Fruit fly (Drosophila melanogaster) whole organism, wandering third instar larva: Measurements from ENCODE around the gene CG14118.

ENCODE experiments used
- GATAd ChIP-seq: sonication (Bioruptor generic); optimal IDR thresholded peaks from 2 replicates; lab custom pipeline; 2016; ENCODE audit warnings: missing biosample characterization, missing genetic modification characterization
- HLH106 ChIP-seq: fragments of 200-800 bp; optimal IDR thresholded peaks from 3 replicates; lab custom pipeline; 2019; ENCODE audit warnings: missing biosample characterization, mild to moderate bottlenecking, missing genetic modification characterization, moderate library complexity
- Jra ChIP-seq: sonication (Bioruptor generic); optimal IDR thresholded peaks from 2 replicates; lab custom pipeline; 2016; ENCODE audit warnings: missing biosample characterization, missing genetic modification characterization
- Mio ChIP-seq: sonication (Bioruptor generic); optimal IDR thresholded peaks from 2 replicates; lab custom pipeline; 2016; ENCODE audit warnings: missing biosample characterization, missing genetic modification characterization
- Rel ChIP-seq, 2 experiments: fragments of 200-800 bp; sonication (Bioruptor generic) in 1 of 2; optimal IDR thresholded peaks; 2 replicates in 1 of 2; 3 replicates in 1 of 2; lab custom pipeline; 2016 to 2019; ENCODE audit warnings: mild to moderate bottlenecking in 2 of 2, missing biosample characterization in 2 of 2, missing genetic modification characterization in 2 of 2, moderate library complexity in 1 of 2
- br ChIP-seq: fragments of 200-800 bp; sonication (Bioruptor generic); optimal IDR thresholded peaks from 2 replicates; lab custom pipeline; 2016; ENCODE audit warnings: missing biosample characterization, missing genetic modification characterization
- fru ChIP-seq: fragments of 200-800 bp; sonication (Bioruptor generic); optimal IDR thresholded peaks from 3 replicates; lab custom pipeline; 2016; ENCODE audit warnings: missing biosample characterization, mild to moderate bottlenecking, missing genetic modification characterization
- jim ChIP-seq: fragments of 175-275, 200-325 bp; sonication (Bioruptor generic); optimal IDR thresholded peaks from 2 replicates; lab custom pipeline; 2016; ENCODE audit warnings: missing biosample characterization, mild to moderate bottlenecking, missing genetic modification characterization
- pan ChIP-seq: fragments of >200 bp; optimal IDR thresholded peaks from 2 replicates; lab custom pipeline; 2017
- psq ChIP-seq: fragments of 200-800 bp; sonication (Bioruptor generic); optimal IDR thresholded peaks from 3 replicates; lab custom pipeline; 2017; ENCODE audit warnings: missing biosample characterization, mild to moderate bottlenecking, missing genetic modification characterization, moderate library complexity
- rgr ChIP-seq: fragments of 200-800 bp; sonication (Bioruptor generic); optimal IDR thresholded peaks from 3 replicates; lab custom pipeline; 2016; ENCODE audit warnings: missing biosample characterization, mild to moderate bottlenecking, missing genetic modification characterization
- tai ChIP-seq: sonication (Bioruptor generic); optimal IDR thresholded peaks from 2 replicates; lab custom pipeline; 2016; ENCODE audit warnings: missing biosample characterization, missing genetic modification characterization
- usp ChIP-seq: fragments of >200 bp; optimal IDR thresholded peaks from 2 replicates; lab custom pipeline; 2017; ENCODE audit warnings: missing biosample characterization, missing genetic modification characterization

DNA sequence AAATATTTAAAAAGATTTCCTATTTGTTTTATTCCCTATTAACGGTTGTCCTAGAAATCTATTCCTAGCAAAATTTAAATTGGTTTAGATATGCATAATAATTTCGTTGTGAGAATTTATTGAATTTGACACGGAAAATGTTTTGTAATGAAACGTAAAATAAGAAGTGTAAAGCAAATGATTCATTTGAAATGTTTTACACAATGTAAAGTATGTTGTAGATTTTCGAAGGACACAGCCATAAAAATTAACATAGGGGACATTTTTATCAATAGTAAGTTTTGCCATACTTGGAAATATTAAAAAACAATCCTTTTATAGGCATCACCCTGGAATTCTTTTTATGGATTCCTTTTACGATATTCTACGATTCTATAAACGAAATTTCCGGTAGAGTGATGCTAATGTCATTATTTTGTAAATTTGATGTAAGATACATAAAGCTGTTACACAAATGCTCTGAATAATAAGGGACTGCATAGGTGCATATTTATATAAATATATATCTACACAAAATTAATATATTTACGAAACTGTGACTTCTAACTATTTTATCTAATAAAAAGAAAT, 34.8 kb upstream of the CG14118 start:
- TF ChIP-seq Jra (GFP tag; lab: Kevin White, UChicago) (no peak), br (GFP tag; lab: Kevin White, UChicago) (no peak), tai (GFP tag; lab: Kevin White, UChicago) (no peak), pan (lab: Kevin White, UChicago) (no peak), HLH106 (tag; lab: Kevin White, UChicago) (no peak), jim (GFP tag; lab: Kevin White, UChicago) (no peak), psq (GFP tag; lab: Kevin White, UChicago) (no peak), Mio (GFP tag; lab: Kevin White, UChicago) (no peak), usp (GFP tag; lab: Kevin White, UChicago) (no peak), rgr (GFP tag; lab: Kevin White, UChicago) (no peak), GATAd (GFP tag; lab: Kevin White, UChicago) (no peak), fru (no peak), Rel (GFP tag; optimal IDR thresholded peaks at IDR 0.05; lab: Kevin White, UChicago) (no peak), Rel (tag; optimal IDR thresholded peaks at IDR 0.05; lab: Kevin White, UChicago) (no peak)
